Fruit fly (Drosophila melanogaster): ENCODE results near the gene TBC1D5.

Gene TBC1D5

DNA sequence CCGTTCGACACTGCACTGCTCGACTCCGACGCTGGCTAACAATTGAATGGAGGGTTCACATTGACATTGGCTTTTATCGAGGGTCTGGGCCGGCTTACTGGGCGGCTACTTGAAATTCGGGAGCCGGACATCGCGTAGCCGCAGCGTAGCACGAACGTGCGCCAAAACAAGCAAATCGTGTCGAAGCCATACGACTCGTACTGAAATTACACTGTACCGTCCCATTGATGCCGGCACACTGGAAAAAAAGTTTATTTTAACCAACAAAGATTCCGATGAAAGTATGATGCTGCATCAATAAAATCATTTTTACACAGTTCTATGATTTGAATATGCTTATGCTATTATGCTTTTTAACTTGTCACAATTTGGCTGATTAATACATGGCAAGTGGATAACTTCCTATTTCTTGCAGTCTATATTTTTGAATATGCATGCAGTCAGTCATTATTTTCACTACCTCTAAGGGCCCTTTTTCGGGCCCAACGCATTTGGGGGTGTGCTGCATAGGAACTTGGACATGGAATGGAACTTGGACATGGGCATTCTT is 17.0 kb upstream of the TBC1D5 start, which contains the start of gene apn (continued):
- peak; percentile 42 for TF ChIP-seq Oli (tag; optimal IDR thresholded peaks at IDR 0.05)
- TF ChIP-seq CG6175 (GFP tag; IDR thresholded peaks at IDR 0.05): no peak
- 0 out of 2 replicates have a peak, but pooled peaks have one; percentile 7 for TF ChIP-seq H2.0 (GFP tag; IDR thresholded peaks at IDR 0.05)
- TF ChIP-seq ssp (GFP tag; IDR thresholded peaks at IDR 0.05): no peak
- no peak for TF ChIP-seq CG3065 (GFP tag; optimal IDR thresholded peaks at IDR 0.05)
- no peak for TF ChIP-seq CG2199 (GFP tag; IDR thresholded peaks at IDR 0.05)
- no peak for TF ChIP-seq CG11504 (tag; optimal IDR thresholded peaks at IDR 0.05)
- peak; percentile 36; the same call in 1 of the 3 replicates for TF ChIP-seq row (GFP tag; IDR thresholded peaks at IDR 0.05)
- TF ChIP-seq CG12071 (GFP tag; optimal IDR thresholded peaks at IDR 0.05): no peak
- no peak for TF ChIP-seq CG13287 (GFP tag; IDR thresholded peaks at IDR 0.05; ENCODE audit: partially characterized antibody)
- TF ChIP-seq fd96Cb (tag; optimal IDR thresholded peaks at IDR 0.05): peak; percentile 1
- TF ChIP-seq vvl (GFP tag; IDR thresholded peaks at IDR 0.05): peak; percentile 58
- TF ChIP-seq CG7357 (GFP tag; IDR thresholded peaks at IDR 0.05): no peak
- no peak for TF ChIP-seq CG8924 (tag; optimal IDR thresholded peaks at IDR 0.05)
- no peak for TF ChIP-seq vnd (GFP tag; IDR thresholded peaks at IDR 0.05; ENCODE audit: partially characterized antibody)
- no peak for TF ChIP-seq ems (GFP tag; optimal IDR thresholded peaks at IDR 0.05)
- TF ChIP-seq ash1 (GFP tag; optimal IDR thresholded peaks at IDR 0.05): no peak
- 0 out of 2 replicates have a peak, but pooled peaks have one; percentile 5 for TF ChIP-seq Rx (GFP tag; IDR thresholded peaks at IDR 0.05)
- no peak for TF ChIP-seq klu (GFP tag; IDR thresholded peaks at IDR 0.05)
- no peak for TF ChIP-seq Atf3 (GFP tag; optimal IDR thresholded peaks at IDR 0.05)
- no peak for TF ChIP-seq Meics (GFP tag; optimal IDR thresholded peaks at IDR 0.05)
- no peak for TF ChIP-seq abd-A (tag; optimal IDR thresholded peaks at IDR 0.05)
- TF ChIP-seq dmrt99B (tag; optimal IDR thresholded peaks at IDR 0.05): peak; percentile 48
- peak; percentile 48 for TF ChIP-seq CG10366 (GFP tag; IDR thresholded peaks at IDR 0.05)
- no peak for TF ChIP-seq CG14860 (GFP tag; IDR thresholded peaks at IDR 0.05; ENCODE audit: partially characterized antibody)
- no peak for TF ChIP-seq Atf6 (GFP tag; IDR thresholded peaks at IDR 0.05)
- no peak for TF ChIP-seq sob (GFP tag; IDR thresholded peaks at IDR 0.05)
- TF ChIP-seq her (GFP tag; optimal IDR thresholded peaks at IDR 0.05): no peak
- TF ChIP-seq CG3407 (GFP tag; optimal IDR thresholded peaks at IDR 0.05): no peak
- TF ChIP-seq CG14441 (GFP tag; IDR thresholded peaks at IDR 0.05): peak; percentile 36; the same call in 1 of the 2 replicates
- TF ChIP-seq CG12744 (GFP tag; optimal IDR thresholded peaks at IDR 0.05): no peak
- TF ChIP-seq CG17912 (GFP tag; optimal IDR thresholded peaks at IDR 0.05): no peak
- TF ChIP-seq pb (GFP tag; optimal IDR thresholded peaks at IDR 0.05): no peak
- TF ChIP-seq wor (GFP tag; IDR thresholded peaks at IDR 0.05): 0 out of 2 replicates have a peak, but pooled peaks have one; percentile 23
- no peak for TF ChIP-seq CG8765 (GFP tag; IDR thresholded peaks at IDR 0.05)
- no peak for TF ChIP-seq CG2678 (tag; optimal IDR thresholded peaks at IDR 0.05)
- TF ChIP-seq Nf-YA (GFP tag; IDR thresholded peaks at IDR 0.05): no peak
- no peak for TF ChIP-seq Blimp-1 (GFP tag; optimal IDR thresholded peaks at IDR 0.05)
- TF ChIP-seq dysf (GFP tag; IDR thresholded peaks at IDR 0.05): 0 out of 3 replicates have a peak, but pooled peaks have one; percentile 41
- TF ChIP-seq lab (GFP tag; optimal IDR thresholded peaks at IDR 0.05): peak; percentile 23
- TF ChIP-seq sna (GFP tag; IDR thresholded peaks at IDR 0.05; ENCODE audit: partially characterized antibody): no peak
- TF ChIP-seq CG11398 (GFP tag; optimal IDR thresholded peaks at IDR 0.05): no peak
- peak; percentile 66 for TF ChIP-seq kni (GFP tag; optimal IDR thresholded peaks at IDR 0.05)
- no peak for TF ChIP-seq CG4360 (GFP tag; IDR thresholded peaks at IDR 0.05)
- no peak for TF ChIP-seq hkb (optimal IDR thresholded peaks at IDR 0.05)
- TF ChIP-seq hkb (GFP tag; IDR thresholded peaks at IDR 0.05): no peak
- TF ChIP-seq Hand (GFP tag; optimal IDR thresholded peaks at IDR 0.05): no peak
- TF ChIP-seq zf30C (GFP tag; optimal IDR thresholded peaks at IDR 0.05): no peak
- TF ChIP-seq eve (GFP tag; optimal IDR thresholded peaks at IDR 0.05): no peak
- TF ChIP-seq CG9215 (GFP tag; IDR thresholded peaks at IDR 0.05): no peak
- 0 out of 3 replicates have a peak, but pooled peaks have one; percentile 19 for TF ChIP-seq ken (GFP tag; IDR thresholded peaks at IDR 0.05)

Data from whole organism, embryonic.